Fruit fly (Drosophila melanogaster): Measurements from ENCODE around the gene Unc-76.

Unc-76 gene

DNA sequence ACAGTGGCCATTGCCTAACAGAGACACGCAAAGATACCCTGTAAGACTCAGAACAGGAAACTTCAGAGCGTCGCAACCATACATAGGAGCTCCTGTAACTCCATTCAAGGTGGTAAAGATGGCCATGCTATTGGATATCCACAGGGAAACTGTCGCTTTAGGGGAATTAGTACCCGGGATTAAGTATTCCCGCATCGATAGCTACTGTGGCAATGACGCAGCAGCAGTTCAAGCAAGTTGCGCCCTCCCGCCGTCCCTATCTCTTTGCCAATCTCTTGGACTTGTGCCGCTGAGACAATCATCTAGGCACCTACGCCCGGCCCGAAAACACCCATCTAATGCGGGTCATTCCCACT is 9.7 kb upstream of the Unc-76 start (continued):
- TF ChIP-seq CG13287 (GFP tag; IDR thresholded peaks at IDR 0.05; ENCODE audit: partially characterized antibody): 0 out of 2 replicates have a peak, but pooled peaks have one; percentile 3
- TF ChIP-seq CG4730 (GFP tag; IDR thresholded peaks at IDR 0.05): peak; percentile 51
- peak; percentile 43 for TF ChIP-seq CG10209 (GFP tag; optimal IDR thresholded peaks at IDR 0.05)
- peak; percentile 78 for TF ChIP-seq D19B (GFP tag; optimal IDR thresholded peaks at IDR 0.05)
- peak; percentile 66 for TF ChIP-seq sug (tag; optimal IDR thresholded peaks at IDR 0.05)
- peak; percentile 11; the same call in 1 of the 3 replicates for TF ChIP-seq jigr1 (GFP tag; IDR thresholded peaks at IDR 0.05)
- peak; percentile 57; the same call in 1 of the 2 replicates for TF ChIP-seq toy (GFP tag; IDR thresholded peaks at IDR 0.05)
- peak; percentile 41; the same call in 1 of the 2 replicates for TF ChIP-seq CG11696 (GFP tag; IDR thresholded peaks at IDR 0.05)
- peak; percentile 47 for TF ChIP-seq CG7556 (GFP tag; optimal IDR thresholded peaks at IDR 0.05)
- peak; percentile 74 for TF ChIP-seq rib (GFP tag; IDR thresholded peaks at IDR 0.05)
- peak; percentile 47; the same call in 2 of the 3 replicates for TF ChIP-seq B-H1 (GFP tag; IDR thresholded peaks at IDR 0.05)
- peak; percentile 57 for TF ChIP-seq CG4328 (GFP tag; optimal IDR thresholded peaks at IDR 0.05)
- TF ChIP-seq bcd (GFP tag; optimal IDR thresholded peaks at IDR 0.05): peak; percentile 65
- TF ChIP-seq crc (GFP tag; optimal IDR thresholded peaks at IDR 0.05): peak; percentile 32
- TF ChIP-seq corto (GFP tag; optimal IDR thresholded peaks at IDR 0.05): no peak
- no peak for TF ChIP-seq h (optimal IDR thresholded peaks at IDR 0.05)
- TF ChIP-seq CG10565 (GFP tag; optimal IDR thresholded peaks at IDR 0.05): no peak
- peak; percentile 34 for TF ChIP-seq CG17829 (tag; optimal IDR thresholded peaks at IDR 0.05)
- no peak for TF ChIP-seq Sox100B (GFP tag; optimal IDR thresholded peaks at IDR 0.05)
- peak; percentile 75 for TF ChIP-seq CG3847 (GFP tag; IDR thresholded peaks at IDR 0.05)
- peak; percentile 21 for TF ChIP-seq chn (GFP tag; optimal IDR thresholded peaks at IDR 0.05)
- TF ChIP-seq CG12219 (GFP tag; optimal IDR thresholded peaks at IDR 0.05): peak; percentile 48
- peak; percentile 55 for TF ChIP-seq unpg (GFP tag; optimal IDR thresholded peaks at IDR 0.05)
- no peak for TF ChIP-seq CTCF (GFP tag; optimal IDR thresholded peaks at IDR 0.05)
- no peak for TF ChIP-seq gfzf (GFP tag; optimal IDR thresholded peaks at IDR 0.05)
- TF ChIP-seq CG15479 (GFP tag; optimal IDR thresholded peaks at IDR 0.05): peak; percentile 53
- TF ChIP-seq CG13424 (tag; optimal IDR thresholded peaks at IDR 0.05): peak; percentile 77
- TF ChIP-seq NC2β (GFP tag; optimal IDR thresholded peaks at IDR 0.05): peak; percentile 27
- no peak for TF ChIP-seq NC2α (GFP tag; optimal IDR thresholded peaks at IDR 0.05)
- TF ChIP-seq CG30431 (GFP tag; optimal IDR thresholded peaks at IDR 0.05): peak; percentile 16
- TF ChIP-seq Mes4 (GFP tag; optimal IDR thresholded peaks at IDR 0.05): no peak
- no peak for TF ChIP-seq prd (optimal IDR thresholded peaks at IDR 0.05)
- TF ChIP-seq prd (GFP tag; IDR thresholded peaks at IDR 0.05): peak; percentile 72
- TF ChIP-seq CG10543 (GFP tag; optimal IDR thresholded peaks at IDR 0.05): peak; percentile 84
- 0 out of 2 replicates have a peak, but pooled peaks have one; percentile 38 for TF ChIP-seq Gsc (GFP tag; IDR thresholded peaks at IDR 0.05)
- TF ChIP-seq Elba2 (GFP tag; optimal IDR thresholded peaks at IDR 0.05): no peak
- peak; percentile 28 for TF ChIP-seq CG1647 (GFP tag; optimal IDR thresholded peaks at IDR 0.05)
- peak; percentile 73 for TF ChIP-seq Xrp1 (GFP tag; IDR thresholded peaks at IDR 0.05)
- peak; percentile 19 for TF ChIP-seq Ssrp (tag; optimal IDR thresholded peaks at IDR 0.05)
- peak; percentile 95 for TF ChIP-seq Med (GFP tag)
- TF ChIP-seq pros (GFP tag; optimal IDR thresholded peaks at IDR 0.05): no peak
- no peak for TF ChIP-seq oc (tag; optimal IDR thresholded peaks at IDR 0.05)
- peak; percentile 15 for TF ChIP-seq CG10267 (tag; optimal IDR thresholded peaks at IDR 0.05)
- TF ChIP-seq Doc2 (GFP tag; IDR thresholded peaks at IDR 0.05): peak; percentile 14; the same call in 1 of the 2 replicates
- TF ChIP-seq lilli (GFP tag; optimal IDR thresholded peaks at IDR 0.05): peak; percentile 58
- no peak for TF ChIP-seq CG10462 (GFP tag; optimal IDR thresholded peaks at IDR 0.05)
- TF ChIP-seq C15 (GFP tag; IDR thresholded peaks at IDR 0.05): no peak
- peak; percentile 62; the same call in 2 of the 3 replicates for TF ChIP-seq CG11093 (GFP tag; IDR thresholded peaks at IDR 0.05)
- no peak for TF ChIP-seq exex (tag; optimal IDR thresholded peaks at IDR 0.05)
- peak in 1 of 3 experiments; percentile 5 for TF ChIP-seq lola (GFP tag; optimal IDR thresholded peaks at IDR 0.05)
- peak; percentile 55; the same call in 2 of the 3 replicates for TF ChIP-seq CG17361 (GFP tag; IDR thresholded peaks at IDR 0.05)
- TF ChIP-seq BtbVII (GFP tag; optimal IDR thresholded peaks at IDR 0.05): peak; percentile 59
